Worm (Caenorhabditis elegans): ENCODE measurements around the gene ZC443.7.

DNA sequence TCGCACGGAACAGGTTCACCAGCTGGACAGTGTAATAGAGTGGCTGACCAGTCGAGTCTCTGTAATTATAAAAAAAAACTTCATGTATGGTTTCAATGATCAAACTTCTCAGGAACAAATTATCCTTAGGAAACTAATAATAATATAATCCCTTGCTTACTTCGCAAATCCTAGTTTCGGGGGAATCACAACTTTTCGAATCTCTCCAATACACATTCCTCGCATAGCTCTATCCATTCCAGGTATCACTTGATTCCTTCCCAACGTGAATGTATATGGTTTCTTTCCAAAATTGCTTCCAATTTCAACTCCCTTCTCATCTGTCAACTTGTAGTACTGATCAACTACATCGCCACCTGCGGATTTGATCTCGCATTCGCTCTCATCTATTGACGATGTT lies 19.9 kb upstream of the ZC443.7 start:
- TF ChIP-seq pha-4 (tag; optimal IDR thresholded peaks at IDR 0.05) (no peak), nhr-23 (tag; optimal IDR thresholded peaks at IDR 0.05) (no peak), ceh-82 (tag; optimal IDR thresholded peaks at IDR 0.05) (no peak), nhr-25 (tag; optimal IDR thresholded peaks at IDR 0.05) (no peak), skn-1 (tag; optimal IDR thresholded peaks at IDR 0.05) (no peak), unc-39 (tag; optimal IDR thresholded peaks at IDR 0.05) (no peak), ZK546.5 (tag; optimal IDR thresholded peaks at IDR 0.05) (no peak), nhr-11 (tag; optimal IDR thresholded peaks at IDR 0.05) (no peak), sea-2 (GFP tag; optimal IDR thresholded peaks at IDR 0.05) (no peak), nhr-237 (tag; optimal IDR thresholded peaks at IDR 0.05) (no peak), ztf-4 (tag; optimal IDR thresholded peaks at IDR 0.05) (no peak), mdl-1 (tag; optimal IDR thresholded peaks at IDR 0.05) (no peak), lin-15B (tag; optimal IDR thresholded peaks at IDR 0.05) (no peak), elt-3 (tag; optimal IDR thresholded peaks at IDR 0.05) (no peak)
